Fruit fly (Drosophila melanogaster) ovary, adult (tissue): ENCODE results near the gene CG14131.

ENCODE experiments used
- CG17801 ChIP-seq: fragments of 200-800 bp; optimal IDR thresholded peaks from 2 replicates; lab custom pipeline; 2019; ENCODE audit warnings: missing biosample characterization, mild to moderate bottlenecking, missing genetic modification characterization, moderate library complexity; ENCODE audit not compliant: partially characterized antibody

Gene CG14131

DNA sequence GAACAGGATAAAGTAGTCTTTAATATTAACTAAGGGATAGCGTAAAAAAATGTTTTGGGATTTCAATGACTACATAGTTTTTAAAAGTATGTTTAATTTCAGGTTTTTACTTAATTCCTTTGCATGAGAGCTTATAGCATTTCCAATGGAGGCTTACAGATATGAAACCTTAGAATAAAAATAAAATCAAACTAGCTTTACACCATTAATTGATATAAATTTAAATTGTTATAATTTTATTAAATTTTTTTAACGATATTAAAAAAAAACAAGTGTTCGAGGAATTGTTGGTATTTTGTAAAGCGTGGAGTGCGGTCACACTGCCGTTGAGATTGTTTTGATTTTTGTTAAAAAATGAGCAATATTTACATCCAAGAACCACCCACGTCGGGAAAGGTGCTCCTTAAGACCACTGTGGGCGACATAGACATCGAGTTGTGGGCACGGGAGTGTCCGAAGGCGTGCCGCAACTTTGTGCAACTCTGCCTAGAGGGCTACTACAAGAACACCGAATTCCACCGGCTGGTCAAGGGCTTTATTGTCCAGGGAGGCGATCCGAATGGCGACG lies 16.4 kb downstream of the CG14131 start, which contains the start of the genes twy and CG10907:
TSS of gene twy (minus strand) at position 51 of the 568 bp plus-strand sequence.
TSS of gene CG10907 (plus strand) at position 282 of the 568 bp plus-strand sequence.
- TF ChIP-seq CG17801 (GFP tag; lab: Kevin White, UChicago) = no peak

DNA sequence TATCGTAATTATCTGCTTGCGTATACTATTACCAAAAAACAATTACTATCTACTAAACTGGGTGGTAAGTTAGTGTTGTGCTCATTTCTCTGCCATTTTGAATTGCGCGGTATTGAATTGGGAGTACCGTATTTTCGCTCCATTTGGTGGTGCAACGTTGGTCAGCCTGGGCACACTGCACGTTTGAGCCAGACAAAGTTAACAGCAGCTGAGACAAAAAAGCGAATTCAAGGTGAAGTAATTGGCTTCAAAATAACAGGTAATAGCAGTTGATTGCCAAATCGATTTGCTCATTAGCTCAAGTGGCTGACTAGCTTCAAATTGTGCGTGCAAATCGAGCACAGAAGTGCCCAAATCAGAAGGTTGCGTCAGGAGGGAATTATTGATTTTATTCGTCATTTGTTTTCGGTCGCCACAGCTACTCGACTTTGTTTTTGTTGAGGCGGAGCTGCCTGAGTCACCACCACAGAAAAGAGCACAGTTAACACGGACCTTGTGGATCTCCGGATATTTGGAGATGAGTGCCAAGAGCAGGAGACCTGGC lies 18.6 kb downstream of the CG14131 start, which contains the start of gene Klp68D:
TSS of gene Klp68D (plus strand) at position 175 of the 544 bp plus-strand sequence.
- no peak for TF ChIP-seq CG17801 (GFP tag; lab: Kevin White, UChicago)

DNA sequence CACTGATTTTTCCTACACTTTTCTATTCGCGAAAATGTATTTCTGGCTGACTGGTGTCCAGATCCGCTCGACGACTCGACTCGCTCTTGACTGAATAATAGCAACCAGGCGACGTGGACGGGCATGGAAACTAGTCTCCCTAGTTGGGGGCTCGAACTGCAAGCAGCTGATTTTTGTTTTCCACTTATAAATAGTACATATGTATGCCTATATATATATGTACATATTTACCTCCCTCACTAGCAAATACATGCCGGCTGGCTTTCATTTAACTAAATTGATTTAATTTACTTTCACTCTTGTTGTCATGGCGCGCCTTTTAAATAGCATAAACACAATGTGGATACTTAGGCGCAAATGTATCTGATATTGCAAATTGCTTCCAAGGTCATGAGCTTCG lies 23.9 kb downstream of the CG14131 start, which contains the start of gene Gcat:
TSS of gene Gcat (minus strand) at position 101 of the 400 bp plus-strand sequence.
- TF ChIP-seq CG17801 (GFP tag; lab: Kevin White, UChicago) = no peak

DNA sequence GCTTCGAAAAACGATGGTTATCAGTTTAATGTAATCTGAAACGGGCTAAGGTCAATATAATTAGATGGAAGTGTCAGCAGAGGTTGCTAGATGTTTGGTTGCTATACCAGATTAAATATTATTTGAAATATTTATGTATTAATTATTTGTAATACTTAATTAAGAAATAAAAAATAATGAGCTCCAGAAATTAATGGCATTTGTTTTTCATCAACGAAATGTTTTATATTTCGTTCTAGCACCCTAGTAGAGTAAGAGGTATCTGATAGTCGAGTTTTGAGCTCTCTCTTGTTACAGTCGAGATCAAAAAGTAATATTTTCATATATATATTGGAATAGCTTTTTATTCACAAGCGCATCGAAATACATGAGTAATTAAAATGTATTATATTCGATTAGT lies 24.7 kb downstream of the CG14131 start:
- TF ChIP-seq CG17801 (GFP tag; lab: Kevin White, UChicago) = no peak

- no peak for TF ChIP-seq CG17801 (GFP tag; lab: Kevin White, UChicago)
Measured at dm6 chr3L:11814655-11815054, 37.8 kb downstream of the CG14131 start, which contains the start of gene Cubn2. TSS of gene Cubn2 (minus strand) at chr3L:11814755.

DNA sequence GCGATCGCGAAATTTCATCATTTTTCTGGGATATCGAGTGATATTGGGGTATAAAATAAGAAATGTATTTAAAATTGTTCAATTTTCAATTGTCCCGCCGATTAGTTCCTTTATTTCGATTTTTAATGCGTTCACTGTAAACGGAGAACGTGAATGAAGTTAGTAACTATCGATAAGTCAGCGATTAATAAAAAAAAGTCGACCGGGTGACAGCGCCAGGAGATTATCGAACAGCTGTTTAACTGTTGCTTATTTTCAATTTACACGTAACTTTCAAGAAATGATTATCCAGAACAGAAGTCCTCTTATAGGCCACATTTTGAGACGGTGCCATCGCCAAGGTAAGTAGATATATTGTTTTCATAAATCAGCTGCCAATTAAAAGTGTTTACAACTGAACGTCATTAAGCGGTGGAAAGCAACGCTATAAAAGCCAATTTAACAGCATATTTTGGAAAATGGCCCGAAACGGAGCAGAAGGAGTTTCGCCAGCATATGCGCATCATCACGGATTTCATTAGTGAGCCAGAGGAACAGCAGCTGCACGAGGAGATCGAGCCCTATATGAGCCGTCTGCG lies 38.4 kb downstream of the CG14131 start, which contains the start of gene CG14130:
TSS of gene CG14130 (plus strand) at position 225 of the 578 bp plus-strand sequence.
- peak; percentile 12 for TF ChIP-seq CG17801 (GFP tag; lab: Kevin White, UChicago)

dm6 chr3L:11816641-11817040 lies 39.8 kb downstream of the CG14131 start:
- no peak for TF ChIP-seq CG17801 (GFP tag; lab: Kevin White, UChicago)

DNA sequence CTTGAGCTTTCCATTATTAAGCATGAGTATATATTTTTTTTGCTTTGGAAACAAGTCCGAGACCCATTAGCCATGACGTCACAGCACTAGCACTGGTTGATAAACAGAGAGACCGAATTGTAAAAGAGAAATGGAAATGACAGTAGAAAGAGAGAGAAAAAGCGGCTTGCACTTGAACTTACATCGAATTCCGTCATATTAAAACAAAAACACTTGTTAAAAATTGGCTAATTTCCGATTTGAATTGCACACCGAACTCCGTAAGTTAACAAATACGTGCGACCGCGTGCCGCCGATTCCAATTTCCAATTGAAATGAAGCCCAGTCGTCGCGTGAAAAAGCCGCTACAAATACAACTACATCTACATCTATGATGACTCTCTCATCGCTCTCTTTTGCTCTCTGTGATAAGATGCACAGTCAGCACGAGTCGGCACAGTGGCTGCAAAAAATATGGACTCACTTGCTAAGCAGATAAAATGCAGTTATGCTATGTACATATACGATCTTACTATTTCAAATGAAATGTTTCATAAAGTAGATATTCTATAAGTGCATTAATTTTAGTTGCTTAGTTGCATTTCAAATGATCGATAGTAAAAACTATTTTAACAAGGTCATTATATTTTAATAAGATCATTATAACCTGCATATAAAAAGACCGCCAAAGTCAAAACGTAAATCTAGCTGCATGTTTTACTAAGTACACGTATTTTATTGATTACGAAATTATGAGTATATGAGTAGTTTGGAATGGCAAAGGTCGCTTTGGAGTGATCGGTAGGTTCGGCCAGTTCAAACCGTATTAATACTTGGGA lies 43.0 kb downstream of the CG14131 start:
- TF ChIP-seq CG17801 (GFP tag; lab: Kevin White, UChicago) = peak; percentile 70

DNA sequence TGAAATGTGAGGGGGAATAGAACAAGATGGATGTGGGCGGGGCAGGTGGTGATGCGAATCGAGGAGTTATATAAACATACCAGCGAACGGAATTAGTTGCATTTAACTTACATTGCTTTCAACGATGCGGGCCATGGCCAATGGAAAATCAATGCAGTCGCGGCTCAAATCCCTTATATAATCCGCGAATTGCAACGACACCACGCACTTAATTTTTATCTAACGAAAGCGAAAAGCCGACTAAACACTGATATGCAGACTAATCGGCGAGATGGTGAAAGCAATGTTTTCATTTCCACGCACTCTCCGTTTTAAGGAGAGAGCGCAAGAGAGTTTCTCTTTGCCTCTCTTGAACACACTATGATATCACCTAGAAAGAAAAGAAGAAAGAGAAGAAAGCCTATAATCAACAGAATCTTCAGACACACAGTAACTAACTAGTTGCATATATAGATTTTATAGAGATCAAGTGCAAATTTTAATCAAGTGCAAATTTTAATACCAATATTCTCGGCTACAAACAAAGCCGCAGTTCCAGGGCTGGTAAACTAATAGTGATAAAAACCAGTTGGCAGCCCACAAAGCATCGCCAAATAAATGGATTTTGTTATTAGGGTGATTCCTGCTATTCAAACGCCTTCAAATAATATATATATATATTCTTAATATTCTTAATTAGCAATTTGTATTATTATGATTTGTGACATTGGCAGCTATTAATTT lies 45.0 kb downstream of the CG14131 start, which contains the start of the genes CG11597 and CG5946:
TSS of gene CG11597 (minus strand) at position 553 of the 723 bp plus-strand sequence.
TSS of gene CG5946 (minus strand) at position 553 of the 723 bp plus-strand sequence.
- TF ChIP-seq CG17801 (GFP tag; lab: Kevin White, UChicago) = no peak

DNA sequence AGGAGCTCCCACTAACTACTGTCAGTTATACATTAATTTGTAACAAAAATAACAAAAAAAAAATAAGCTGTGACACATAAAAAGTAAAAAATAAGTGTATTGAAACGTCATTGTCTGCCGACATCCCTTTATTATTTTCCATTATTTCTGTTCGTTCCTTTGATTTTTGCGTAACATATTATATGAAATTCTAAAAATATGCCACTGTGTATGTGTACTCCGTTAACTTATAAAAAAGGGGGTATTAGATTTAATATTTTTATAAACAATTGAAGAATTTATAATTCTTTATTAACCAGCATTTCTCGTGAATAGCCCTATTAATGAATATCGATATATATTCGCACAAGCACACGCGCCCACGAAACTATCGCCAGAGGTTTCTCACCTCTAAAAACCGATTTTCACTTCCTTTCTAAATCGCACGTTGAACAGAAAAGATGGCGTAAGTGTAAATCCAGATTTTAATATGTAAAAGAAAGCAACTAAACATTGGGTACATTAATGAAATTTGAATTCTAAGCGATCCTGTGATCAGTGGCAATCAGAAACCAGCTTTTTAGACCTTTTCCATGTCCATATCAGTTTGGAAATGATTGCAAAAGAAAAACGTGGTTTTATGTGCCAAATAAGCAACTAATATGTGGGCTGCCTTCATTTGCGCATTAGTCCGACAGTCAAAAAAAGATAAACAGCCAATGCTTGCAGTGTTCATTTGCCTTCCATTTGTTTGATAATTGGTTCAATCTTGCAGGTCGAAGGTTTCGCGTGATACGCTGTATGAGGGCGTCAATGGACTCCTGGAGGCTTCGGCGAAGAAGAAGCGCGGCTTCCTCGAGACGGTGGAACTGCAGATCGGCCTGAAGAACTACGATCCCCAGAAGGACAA lies 45.8 kb downstream of the CG14131 start, which contains the start of gene RpL10Ab:
TSS of gene RpL10Ab (plus strand) at position 406 of the 889 bp plus-strand sequence.
- TF ChIP-seq CG17801 (GFP tag; lab: Kevin White, UChicago) = peak; percentile 37

- no peak for TF ChIP-seq CG17801 (GFP tag; lab: Kevin White, UChicago)
Measured at dm6 chr3L:11825560-11826153, 48.8 kb downstream of the CG14131 start, which contains the start of gene CG32095. TSS of gene CG32095 (minus strand) at chr3L:11825732.

- TF ChIP-seq CG17801 (GFP tag; lab: Kevin White, UChicago) = no peak
Measured at dm6 chr3L:11828730-11829129, 51.9 kb downstream of the CG14131 start, which contains the start of gene CG7264. TSS of gene CG7264 (plus strand) at chr3L:11829030.
